Worm (Caenorhabditis elegans): ENCODE data around the gene Y51H7C.7.

DNA sequence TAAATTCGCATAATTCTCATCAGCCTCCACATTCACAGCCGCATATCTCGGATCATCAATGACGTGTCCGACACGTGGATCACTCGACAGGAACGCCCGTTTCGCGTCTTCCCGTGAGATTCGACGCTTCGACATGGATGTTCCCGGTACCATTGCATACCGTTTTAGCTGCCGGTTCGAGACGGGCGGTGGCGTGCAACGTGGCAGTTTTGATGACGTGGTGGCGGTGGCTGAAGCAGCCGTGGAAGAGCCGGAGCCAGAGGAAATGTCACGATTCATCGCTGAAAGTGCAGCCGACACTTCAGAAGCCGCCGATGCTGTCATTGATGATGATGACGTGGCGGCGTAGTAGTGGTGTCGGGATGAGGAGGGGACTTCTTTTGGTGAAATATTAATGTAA lies 30.8 kb upstream of the Y51H7C.7 start:
- TF ChIP-seq sox-2 (GFP tag; IDR thresholded peaks at IDR 0.05) (no peak), ceh-19 (GFP tag; optimal IDR thresholded peaks at IDR 0.05) (no peak), dmd-4 (tag; optimal IDR thresholded peaks at IDR 0.05; ENCODE audit: borderline replicate concordance) (no peak), tbx-2 (tag; optimal IDR thresholded peaks at IDR 0.05) (no peak), elt-2 (tag; optimal IDR thresholded peaks at IDR 0.05) (no peak), fkh-10 (GFP tag; optimal IDR thresholded peaks at IDR 0.05) (no peak), ceh-30 (tag; optimal IDR thresholded peaks at IDR 0.05) (no peak), T23F11.4 (GFP tag; optimal IDR thresholded peaks at IDR 0.05) (no peak), ets-4 (tag; optimal IDR thresholded peaks at IDR 0.05) (no peak)
